Worm (Caenorhabditis elegans) whole organism, mixed stage, embryonic: ENCODE data around the gene F20D6.6.

Experiments used
- M03D4.4 ChIP-seq: sonication (generic microtip); optimal IDR thresholded peaks from 2 replicates; lab custom pipeline; 2017; ENCODE audit warnings: mild to moderate bottlenecking, missing genetic modification characterization, missing compliant biosample characterization
- bed-3 ChIP-seq: fragments of 200-800 bp; sonication (Bioruptor generic); optimal IDR thresholded peaks from 3 replicates; lab custom pipeline; 2018; ENCODE audit warnings: mild to moderate bottlenecking, missing genetic modification characterization, moderate library complexity, missing compliant biosample characterization
- ceh-39 ChIP-seq: fragments of 150-350 bp; optimal IDR thresholded peaks from 2 replicates; lab custom pipeline; 2014; ENCODE audit warnings: missing biosample characterization, missing genetic modification characterization
- ceh-43 ChIP-seq: fragments of 200-800 bp; sonication (Bioruptor generic); optimal IDR thresholded peaks from 2 replicates; lab custom pipeline; 2018; ENCODE audit warnings: mild to moderate bottlenecking, missing genetic modification characterization, moderate library complexity, missing compliant biosample characterization
- ceh-83 ChIP-seq: fragments of 200-800 bp; sonication (Bioruptor generic); optimal IDR thresholded peaks from 2 replicates; lab custom pipeline; 2018; ENCODE audit warnings: mild to moderate bottlenecking, missing genetic modification characterization, missing compliant biosample characterization
- ces-1 ChIP-seq: fragments of 150-350 bp; optimal IDR thresholded peaks from 2 replicates; lab custom pipeline; 2014; ENCODE audit warnings: missing biosample characterization, missing genetic modification reagents, missing genetic modification characterization
- elt-1 ChIP-seq: sonication (generic microtip); optimal IDR thresholded peaks from 2 replicates; lab custom pipeline; 2017; ENCODE audit warnings: missing genetic modification characterization, mild to moderate bottlenecking, missing compliant biosample characterization, antibody characterized with exemption, moderate library complexity, borderline replicate concordance; ENCODE audit not compliant: insufficient read depth
- elt-3 ChIP-seq: fragments of 150-350 bp; optimal IDR thresholded peaks from 2 replicates; lab custom pipeline; 2014; ENCODE audit warnings: missing biosample characterization, missing genetic modification characterization
- flh-1 ChIP-seq: fragments of 200-800 bp; sonication (Bioruptor generic); optimal IDR thresholded peaks from 2 replicates; lab custom pipeline; 2018; ENCODE audit warnings: mild to moderate bottlenecking, missing genetic modification characterization, moderate library complexity, missing compliant biosample characterization
- hlh-1 ChIP-seq: fragments of 150-350 bp; optimal IDR thresholded peaks from 2 replicates; lab custom pipeline; 2014; ENCODE audit warnings: missing biosample characterization, missing genetic modification reagents, missing genetic modification characterization
- lin-13 ChIP-seq: fragments of 150-350 bp; optimal IDR thresholded peaks from 2 replicates; lab custom pipeline; 2014; ENCODE audit warnings: missing biosample characterization, missing genetic modification characterization
- lin-32 ChIP-seq: fragments of 200-800 bp; sonication (Bioruptor generic); optimal IDR thresholded peaks from 2 replicates; lab custom pipeline; 2018; ENCODE audit warnings: mild to moderate bottlenecking, missing genetic modification characterization, missing compliant biosample characterization
- lsy-2 ChIP-seq: fragments of 150-350 bp; optimal IDR thresholded peaks from 2 replicates; lab custom pipeline; 2014; ENCODE audit warnings: missing biosample characterization, missing genetic modification characterization
- mab-5 ChIP-seq: fragments of 150-350 bp; optimal IDR thresholded peaks from 2 replicates; lab custom pipeline; 2014; ENCODE audit warnings: missing biosample characterization, missing genetic modification characterization
- mep-1 ChIP-seq: fragments of 150-350 bp; optimal IDR thresholded peaks from 2 replicates; lab custom pipeline; 2017; ENCODE audit warnings: missing biosample characterization, missing genetic modification reagents, missing genetic modification characterization, inconsistent platforms
- mls-2 ChIP-seq: sonication (generic microtip); optimal IDR thresholded peaks from 2 replicates; lab custom pipeline; 2016; ENCODE audit warnings: mild to moderate bottlenecking, missing genetic modification characterization, moderate library complexity, missing compliant biosample characterization
- nhr-12 ChIP-seq: fragments of 150-350 bp; optimal IDR thresholded peaks from 2 replicates; lab custom pipeline; 2014; ENCODE audit warnings: missing biosample characterization, missing genetic modification characterization
- nhr-2 ChIP-seq: fragments of 150-350 bp; optimal IDR thresholded peaks from 2 replicates; lab custom pipeline; 2014; ENCODE audit warnings: missing biosample characterization, missing genetic modification characterization
- nhr-28 ChIP-seq: fragments of 150-350 bp; optimal IDR thresholded peaks from 2 replicates; lab custom pipeline; 2014; ENCODE audit warnings: missing biosample characterization, missing genetic modification characterization
- pha-4 ChIP-seq: fragments of 150-350 bp; optimal IDR thresholded peaks from 2 replicates; lab custom pipeline; 2018; ENCODE audit warnings: missing biosample characterization, missing genetic modification reagents, missing genetic modification characterization
- sem-2 ChIP-seq: fragments of 200-800 bp; sonication (Bioruptor generic); optimal IDR thresholded peaks from 2 replicates; lab custom pipeline; 2018; ENCODE audit warnings: mild to moderate bottlenecking, missing genetic modification characterization, missing compliant biosample characterization
- snpc-4 ChIP-seq: fragments of 150-350 bp; optimal IDR thresholded peaks from 2 replicates; lab custom pipeline; 2014; ENCODE audit warnings: missing biosample characterization, missing genetic modification characterization
- sptf-1 ChIP-seq: sonication (generic microtip); optimal IDR thresholded peaks from 2 replicates; lab custom pipeline; 2017; ENCODE audit warnings: mild to moderate bottlenecking, missing genetic modification characterization, moderate library complexity, missing compliant biosample characterization
- tbx-8 ChIP-seq: fragments of 200-800 bp; sonication (Bioruptor generic); optimal IDR thresholded peaks from 2 replicates; lab custom pipeline; 2018; ENCODE audit warnings: mild to moderate bottlenecking, missing genetic modification characterization, moderate library complexity, missing compliant biosample characterization
- unc-39 ChIP-seq: fragments of 150-350 bp; optimal IDR thresholded peaks from 2 replicates; lab custom pipeline; 2014; ENCODE audit warnings: missing biosample characterization, missing genetic modification characterization
- unc-62 ChIP-seq: fragments of 150-350 bp; optimal IDR thresholded peaks from 2 replicates; lab custom pipeline; 2014; ENCODE audit warnings: missing biosample characterization, missing genetic modification reagents, missing genetic modification characterization
- zip-8 ChIP-seq: fragments of 150-350 bp; optimal IDR thresholded peaks from 2 replicates; lab custom pipeline; 2014; ENCODE audit warnings: missing biosample characterization, missing genetic modification characterization
- ztf-11 ChIP-seq: fragments of 150-350 bp; optimal IDR thresholded peaks from 2 replicates; lab custom pipeline; 2014; ENCODE audit warnings: missing biosample characterization, missing genetic modification characterization

F20D6.6 gene

ce11 chrV:8143605-8144004, 16.1 kb upstream of the F20D6.6 start, which contains the start of gene D1014.2:
Gene D1014.2 (plus strand): TSS chrV:8143905.
- no peak for TF ChIP-seq flh-1
- no peak for TF ChIP-seq mep-1 (tag; lab: Kevin White, UChicago)

- no peak for TF ChIP-seq lin-13 (tag; lab: Kevin White, UChicago)
- TF ChIP-seq flh-1, result no peak
- TF ChIP-seq mep-1 (tag; lab: Kevin White, UChicago), result no peak
- TF ChIP-seq mab-5 (tag; lab: Kevin White, UChicago), result no peak
- no peak for TF ChIP-seq elt-3 (tag; lab: Kevin White, UChicago)
- no peak for TF ChIP-seq hlh-1
- TF ChIP-seq pha-4 (tag; lab: Kevin White, UChicago), result no peak
- TF ChIP-seq sptf-1 (tag; lab: Kevin White, UChicago), result no peak
- TF ChIP-seq bed-3 (GFP tag; lab: Kevin White, UChicago), result no peak
- TF ChIP-seq unc-39 (tag; lab: Kevin White, UChicago), result no peak
- no peak for TF ChIP-seq elt-1 (tag; lab: Kevin White, UChicago)
- TF ChIP-seq snpc-4 (tag; lab: Kevin White, UChicago), result no peak
- TF ChIP-seq ceh-39, result no peak
- no peak for TF ChIP-seq unc-62 (GFP tag; lab: Kevin White, UChicago)
- TF ChIP-seq ceh-83 (GFP tag; lab: Kevin White, UChicago), result no peak
- TF ChIP-seq sem-2, result no peak
- no peak for TF ChIP-seq mls-2 (tag; lab: Kevin White, UChicago)
- no peak for TF ChIP-seq nhr-12 (tag; lab: Kevin White, UChicago)
These were observed 15.2 kb upstream of the F20D6.6 start for ce11 chrV:8144515-8144914.

DNA sequence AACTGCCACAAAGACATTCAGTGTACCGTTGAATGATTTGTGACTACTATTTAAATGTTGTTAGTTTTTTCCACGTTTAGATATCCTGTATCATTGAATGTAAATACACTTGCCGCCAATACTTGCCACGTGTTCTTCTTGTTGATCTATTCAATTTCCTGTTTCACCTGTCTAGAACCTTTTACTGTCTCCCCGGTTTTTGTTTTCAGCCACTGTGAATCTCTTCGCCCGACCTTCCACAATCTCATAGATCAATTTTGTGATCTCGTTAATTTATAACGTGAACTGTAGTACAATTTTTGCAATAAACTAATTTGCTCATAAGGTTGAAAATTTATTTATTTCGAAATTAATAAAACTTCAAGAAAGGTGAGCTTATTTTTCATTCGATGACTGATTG, 14.4 kb upstream of the F20D6.6 start, which contains the start of gene D1014.13:
Gene D1014.13 (plus strand): TSS at position 301 of the 400 bp plus-strand sequence.
- TF ChIP-seq nhr-12 (tag; lab: Kevin White, UChicago) (no peak), unc-39 (tag; lab: Kevin White, UChicago) (no peak), elt-3 (tag; lab: Kevin White, UChicago) (no peak), ceh-83 (GFP tag; lab: Kevin White, UChicago) (no peak), nhr-28 (no peak), lin-13 (tag; lab: Kevin White, UChicago) (no peak), pha-4 (tag; lab: Kevin White, UChicago) (no peak), lsy-2 (tag; lab: Kevin White, UChicago) (no peak), lin-32 (GFP tag; lab: Kevin White, UChicago) (no peak), mab-5 (tag; lab: Kevin White, UChicago) (no peak), tbx-8 (no peak), ceh-39 (no peak), zip-8 (tag; lab: Kevin White, UChicago) (no peak)

ce11 chrV:8155743-8156142, 4.0 kb upstream of the F20D6.6 start:
- TF ChIP-seq unc-39 (tag; lab: Kevin White, UChicago) (no peak), lsy-2 (tag; lab: Kevin White, UChicago) (no peak), mab-5 (tag; lab: Kevin White, UChicago) (no peak), M03D4.4 (no peak), ztf-11 (tag; lab: Kevin White, UChicago) (no peak), ces-1 (GFP tag; lab: Kevin White, UChicago) (no peak), mep-1 (tag; lab: Kevin White, UChicago) (no peak), elt-1 (tag; lab: Kevin White, UChicago) (no peak), zip-8 (tag; lab: Kevin White, UChicago) (no peak), ceh-83 (GFP tag; lab: Kevin White, UChicago) (no peak)

DNA sequence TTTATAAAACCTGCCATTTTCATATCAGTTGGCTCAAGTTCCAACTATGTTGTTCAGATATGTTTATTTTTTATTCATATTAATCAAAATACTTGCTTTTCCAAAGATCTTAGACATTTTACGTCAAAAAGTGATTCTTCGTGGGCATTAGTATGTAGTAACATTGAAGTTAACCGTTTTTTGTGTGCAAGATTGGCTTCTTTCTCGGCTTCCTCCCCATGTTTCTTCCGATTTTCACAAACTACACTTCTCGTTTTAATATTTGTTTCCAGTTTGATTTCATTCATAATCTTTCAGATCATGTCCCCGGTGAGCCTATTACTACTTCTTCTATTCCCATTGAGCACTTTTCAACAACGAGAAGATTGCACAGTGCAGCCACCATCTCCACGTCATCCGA, 2.3 kb upstream of the F20D6.6 start, which contains the start of gene sul-2:
Gene sul-2 (plus strand): TSS at position 301 of the 400 bp plus-strand sequence.
- no peak for TF ChIP-seq ceh-83 (GFP tag; lab: Kevin White, UChicago)
- no peak for TF ChIP-seq elt-3 (tag; lab: Kevin White, UChicago)
- TF ChIP-seq ces-1 (GFP tag; lab: Kevin White, UChicago), result no peak
- no peak for TF ChIP-seq ceh-39
- no peak for TF ChIP-seq mep-1 (tag; lab: Kevin White, UChicago)
- TF ChIP-seq, all 35 proteins: peak for 0

DNA sequence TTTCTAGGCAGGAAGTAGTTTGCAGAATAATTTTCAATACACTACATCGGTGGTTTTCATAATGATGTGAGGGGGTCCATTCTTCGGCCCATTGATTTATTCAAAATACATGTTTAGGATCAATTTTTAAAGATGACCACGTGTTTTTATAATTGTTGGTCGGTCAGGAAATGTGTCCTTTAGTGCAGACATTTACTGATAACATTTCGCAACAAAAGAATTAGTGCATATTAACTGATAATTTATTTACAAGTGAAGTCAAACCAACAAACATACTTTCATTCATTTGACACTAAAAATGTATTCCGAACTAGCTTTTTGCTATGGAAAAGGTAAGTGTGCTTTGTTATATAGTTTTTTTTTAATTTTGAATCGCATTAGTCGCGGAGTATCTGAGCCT, 2.0 kb downstream of the F20D6.6 start, which contains the start of gene F20D6.5:
Gene F20D6.5 (plus strand): TSS at position 259 of the 400 bp plus-strand sequence.
- no peak for TF ChIP-seq nhr-2
- TF ChIP-seq pha-4 (tag; lab: Kevin White, UChicago), result no peak
- TF ChIP-seq ces-1 (GFP tag; lab: Kevin White, UChicago), result no peak
- no peak for TF ChIP-seq ceh-43 (GFP tag; lab: Kevin White, UChicago)
